Worm (Caenorhabditis elegans): Measurements from ENCODE around the gene T05G5.5.
A peak's percentile ranks its signal among the peaks of the same experiment; 100 is the strongest.

The T05G5.5 gene

DNA sequence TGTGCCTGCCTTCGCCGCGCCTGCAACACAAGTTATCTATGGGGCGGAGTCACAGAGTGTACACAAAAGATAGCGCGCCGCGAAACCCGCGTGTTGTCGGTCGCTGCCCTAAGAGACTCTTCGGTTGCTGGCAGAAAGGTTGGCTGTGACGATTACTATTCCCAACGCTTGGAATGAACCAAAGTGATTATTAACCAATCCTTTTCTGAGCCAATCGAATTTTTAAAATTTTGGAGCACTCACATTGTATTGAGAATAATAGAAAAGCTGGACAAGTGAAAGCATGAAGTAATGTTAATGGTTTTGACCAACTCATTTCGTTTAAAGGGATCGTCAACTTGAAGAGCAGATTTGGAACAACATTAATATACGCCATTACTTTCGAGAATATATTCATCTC is 34.0 kb downstream of the T05G5.5 start (continued):
- TF ChIP-seq nhr-77 (tag; optimal IDR thresholded peaks at IDR 0.05) = peak; percentile 30

DNA sequence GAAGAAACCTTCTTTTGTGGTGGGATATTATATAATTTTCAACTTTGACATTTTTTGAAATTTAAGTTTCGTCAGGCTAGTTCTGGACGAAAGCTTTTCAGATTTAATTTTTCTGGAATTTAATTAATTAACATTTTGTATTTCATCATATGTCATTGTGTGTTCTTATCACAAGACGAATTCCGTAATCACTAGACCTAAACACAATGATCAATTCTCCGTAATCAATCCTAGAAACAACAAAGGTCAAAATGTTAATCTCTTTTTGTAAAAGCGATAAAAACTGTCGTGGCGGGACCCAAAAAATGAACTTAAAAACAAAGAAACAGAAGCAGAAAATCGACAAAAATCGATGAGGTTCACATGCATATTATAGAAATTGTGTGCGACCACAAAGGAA is 36.5 kb downstream of the T05G5.5 start:
- peak; percentile 47 for TF ChIP-seq sma-9 (GFP tag; optimal IDR thresholded peaks at IDR 0.05)
- TF ChIP-seq sma-9 (tag; optimal IDR thresholded peaks at IDR 0.05) = no peak
- no peak for TF ChIP-seq zag-1 (tag; optimal IDR thresholded peaks at IDR 0.05)
- peak; percentile 36 for TF ChIP-seq fos-1 (tag; optimal IDR thresholded peaks at IDR 0.05)
- TF ChIP-seq unc-39 (tag; optimal IDR thresholded peaks at IDR 0.05) = no peak
- TF ChIP-seq crh-2 (tag; optimal IDR thresholded peaks at IDR 0.05) = peak; percentile 4
- no peak for TF ChIP-seq Y55F3AM.14 (GFP tag; optimal IDR thresholded peaks at IDR 0.05)
- TF ChIP-seq ZK546.5 (tag; optimal IDR thresholded peaks at IDR 0.05) = no peak

DNA sequence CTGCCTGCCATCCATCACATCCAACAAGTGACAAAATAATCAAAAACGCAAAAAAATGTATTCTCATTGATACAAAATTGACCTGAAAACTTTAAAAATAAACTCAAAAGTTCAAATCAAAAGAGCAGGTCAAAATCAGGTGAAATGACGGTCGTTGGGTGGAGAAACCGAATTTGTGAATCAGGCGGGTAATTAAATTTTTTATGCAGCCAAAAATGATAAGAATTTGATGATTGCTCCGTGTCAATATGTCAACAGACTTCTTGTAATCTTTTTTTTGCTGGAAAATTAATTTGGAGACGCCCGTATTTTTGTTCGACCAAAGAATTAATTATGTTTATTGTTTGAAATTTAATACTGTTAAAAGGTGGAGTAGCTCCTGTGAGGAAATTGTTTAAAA is 37.4 kb downstream of the T05G5.5 start, which contains the start of gene ncx-6:
Gene ncx-6, minus strand, starts transcription at position 88 of the 400 bp plus-strand sequence.
- peak; percentile 12 for TF ChIP-seq fos-1 (tag; optimal IDR thresholded peaks at IDR 0.05)
- no peak for TF ChIP-seq ztf-11 (tag; optimal IDR thresholded peaks at IDR 0.05)
- TF ChIP-seq mab-5 (tag; optimal IDR thresholded peaks at IDR 0.05) = no peak
- no peak for TF ChIP-seq nhr-6 (tag; optimal IDR thresholded peaks at IDR 0.05)

DNA sequence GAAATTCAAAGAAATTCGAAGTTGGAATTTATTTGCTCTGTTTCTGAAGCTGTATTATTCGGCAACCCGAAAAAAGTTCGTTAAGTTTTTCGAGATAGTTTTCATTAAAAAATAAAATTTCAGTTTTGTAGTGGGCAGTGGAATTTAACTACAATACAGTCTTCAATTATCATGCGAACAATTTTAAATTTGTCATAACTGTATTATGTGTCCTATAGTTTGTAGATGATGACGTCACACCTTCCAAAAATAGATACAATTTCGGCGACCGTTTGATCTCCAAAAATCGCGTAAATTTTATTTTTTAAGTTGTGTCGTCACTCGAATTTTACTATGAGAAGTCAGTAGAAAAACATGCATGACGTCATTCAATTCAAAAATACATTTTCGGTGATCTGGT is 38.0 kb downstream of the T05G5.5 start:
- no peak for TF ChIP-seq nhr-21 (tag; optimal IDR thresholded peaks at IDR 0.05)
- TF ChIP-seq lin-39 (tag; optimal IDR thresholded peaks at IDR 0.05) = no peak
- TF ChIP-seq fos-1 (tag; optimal IDR thresholded peaks at IDR 0.05) = no peak
- no peak for TF ChIP-seq nhr-12 (tag; optimal IDR thresholded peaks at IDR 0.05)
- no peak for TF ChIP-seq ZK546.5 (tag; optimal IDR thresholded peaks at IDR 0.05)
- no peak for TF ChIP-seq alr-1 (tag; optimal IDR thresholded peaks at IDR 0.05)

DNA sequence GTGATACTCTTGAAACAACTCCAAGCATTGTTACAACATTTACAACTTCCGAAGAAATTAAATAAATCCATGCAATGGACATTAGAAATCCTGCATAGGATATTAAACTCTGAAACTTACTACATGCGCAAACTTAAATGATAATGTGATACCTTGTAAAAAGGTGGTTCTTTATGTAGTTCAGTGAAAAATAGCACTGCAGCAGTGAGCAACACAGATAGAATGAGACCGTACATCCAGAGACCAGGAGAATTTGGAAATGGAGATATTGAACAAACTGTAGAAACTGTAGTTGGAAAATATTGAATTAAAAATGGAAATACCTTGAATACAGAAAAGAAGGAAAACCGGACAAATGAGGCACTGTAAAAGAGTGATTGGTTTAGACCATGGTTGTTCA is 40.1 kb downstream of the T05G5.5 start:
- TF ChIP-seq C34F6.9 (tag; optimal IDR thresholded peaks at IDR 0.05) (no peak), nhr-25 (tag; optimal IDR thresholded peaks at IDR 0.05) (no peak), ceh-16 (tag; optimal IDR thresholded peaks at IDR 0.05) (no peak), lin-39 (tag; optimal IDR thresholded peaks at IDR 0.05) (no peak), unc-62 (GFP tag; optimal IDR thresholded peaks at IDR 0.05) (no peak), nhr-237 (tag; optimal IDR thresholded peaks at IDR 0.05) (no peak), elt-1 (tag; optimal IDR thresholded peaks at IDR 0.05) (no peak), mab-5 (tag; optimal IDR thresholded peaks at IDR 0.05) (no peak), sma-3 (GFP tag; optimal IDR thresholded peaks at IDR 0.05) (no peak), Y55F3AM.14 (GFP tag; optimal IDR thresholded peaks at IDR 0.05) (no peak), lin-13 (GFP tag; optimal IDR thresholded peaks at IDR 0.05) (no peak), nhr-23 (tag; optimal IDR thresholded peaks at IDR 0.05) (no peak), snpc-4 (tag; optimal IDR thresholded peaks at IDR 0.05) (no peak), unc-55 (GFP tag; optimal IDR thresholded peaks at IDR 0.05) (no peak), egl-27 (tag; optimal IDR thresholded peaks at IDR 0.05) (no peak), nhr-77 (tag; optimal IDR thresholded peaks at IDR 0.05) (no peak), skn-1 (tag; optimal IDR thresholded peaks at IDR 0.05) (no peak), elt-3 (tag; optimal IDR thresholded peaks at IDR 0.05) (no peak), aly-2 (tag; optimal IDR thresholded peaks at IDR 0.05) (no peak), fos-1 (tag; optimal IDR thresholded peaks at IDR 0.05) (no peak)

DNA sequence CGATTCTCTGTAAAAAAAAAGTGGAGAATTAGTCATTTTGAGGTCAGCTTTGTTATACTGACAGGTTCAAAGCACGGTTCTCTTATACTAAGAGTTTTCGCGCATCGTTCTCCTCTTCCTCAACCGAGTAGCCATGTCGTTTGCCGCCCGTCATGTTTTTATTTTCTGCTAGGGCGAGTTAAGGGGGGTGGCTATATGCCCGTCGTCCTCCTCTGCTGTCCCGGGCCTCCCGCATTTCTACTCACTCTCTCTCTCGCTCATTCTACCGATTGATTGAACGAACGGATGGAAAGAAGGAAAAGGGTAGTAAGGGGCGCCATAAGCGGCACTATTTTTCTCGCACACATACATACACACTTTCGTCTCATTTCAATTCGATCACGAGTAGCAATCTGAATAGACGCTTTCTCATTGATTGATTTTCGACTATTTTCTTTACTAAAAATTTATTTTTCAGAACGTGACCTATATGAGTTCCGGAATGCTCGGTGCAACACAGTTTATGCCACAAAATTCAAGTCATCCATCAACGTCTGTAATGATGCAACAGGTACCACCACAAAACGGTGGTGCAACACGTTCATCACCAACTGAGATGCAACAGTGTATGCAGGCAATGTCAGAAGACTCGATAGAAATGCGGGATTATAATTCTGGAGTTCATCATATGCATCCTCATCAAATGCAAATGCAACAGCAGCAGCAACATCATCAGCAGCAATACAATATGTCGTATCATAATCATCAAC is 45.9 kb downstream of the T05G5.5 start:
- TF ChIP-seq alr-1 (tag; optimal IDR thresholded peaks at IDR 0.05) (no peak), C34F6.9 (tag; optimal IDR thresholded peaks at IDR 0.05) (peak; percentile 4)

DNA sequence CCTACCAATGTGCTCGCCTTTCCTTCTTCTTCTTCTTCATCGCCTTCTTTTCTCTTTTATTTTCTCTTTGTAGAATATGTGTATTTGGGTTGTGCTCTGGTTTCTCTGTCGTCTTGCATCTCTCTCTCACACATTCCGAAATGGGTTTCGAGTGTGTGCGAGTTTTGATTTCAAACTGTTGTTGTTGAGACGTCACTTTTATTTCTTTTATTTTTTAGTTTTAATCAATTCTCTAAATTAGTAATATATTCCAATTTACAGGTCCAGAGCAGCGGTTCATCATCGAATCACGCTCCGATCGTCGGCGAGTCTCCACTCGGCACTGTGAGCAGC is 46.7 kb downstream of the T05G5.5 start:
- TF ChIP-seq nhr-12 (tag; optimal IDR thresholded peaks at IDR 0.05) (no peak), sma-9 (GFP tag; optimal IDR thresholded peaks at IDR 0.05) (peak; percentile 9), sma-9 (tag; optimal IDR thresholded peaks at IDR 0.05) (no peak), unc-55 (GFP tag; optimal IDR thresholded peaks at IDR 0.05) (peak; percentile 28)
